Worm (Caenorhabditis elegans): ENCODE data around the gene acl-14.

ce11 chrV:9356345-9356744, 22.9 kb upstream of the acl-14 start, which contains the start of gene ttr-49:
- TF ChIP-seq elt-3 (tag; optimal IDR thresholded peaks at IDR 0.05) (no peak), pha-4 (tag; optimal IDR thresholded peaks at IDR 0.05) (no peak)
